Fruit fly (Drosophila melanogaster) whole organism: ENCODE results near the gene Faa.

ENCODE experiments used
- CG8478 ChIP-seq: fragments of >200 bp; optimal IDR thresholded peaks from 2 replicates; lab custom pipeline; 2018; ENCODE audit warnings: inconsistent platforms
- psq ChIP-seq: fragments of >200 bp; optimal IDR thresholded peaks from 2 replicates; lab custom pipeline; 2017
- usp ChIP-seq: fragments of >200 bp; optimal IDR thresholded peaks from 2 replicates; lab custom pipeline; 2017; ENCODE audit warnings: missing biosample characterization, missing genetic modification characterization, mixed read lengths

- no peak for TF ChIP-seq CG8478 (lab: Kevin White, UChicago)
- no peak for TF ChIP-seq usp
- no peak for TF ChIP-seq psq (lab: Kevin White, UChicago)
Measured at dm6 chr3L:4118339-4118738, 44.6 kb upstream of the Faa start.
